Worm (Caenorhabditis elegans) whole organism, late embryonic: ENCODE results near the gene Y38F1A.7.

Experiments
- C08G9.2 ChIP-seq: sonication (generic microtip); optimal IDR thresholded peaks from 2 replicates; lab custom pipeline; 2016; ENCODE audit warnings: mild to moderate bottlenecking, missing genetic modification characterization, moderate library complexity, missing compliant biosample characterization
- F13H6.1 ChIP-seq: sonication (generic microtip); optimal IDR thresholded peaks from 2 replicates; lab custom pipeline; 2016; ENCODE audit warnings: missing genetic modification characterization, missing compliant biosample characterization
- K02D7.2 ChIP-seq: sonication (generic microtip); optimal IDR thresholded peaks from 2 replicates; lab custom pipeline; 2017; ENCODE audit warnings: mild to moderate bottlenecking, missing genetic modification characterization, missing compliant biosample characterization
- T23F11.4 ChIP-seq: fragments of 200-800 bp; sonication (Bioruptor generic); optimal IDR thresholded peaks from 2 replicates; lab custom pipeline; 2018; ENCODE audit warnings: mild to moderate bottlenecking, missing genetic modification characterization, missing compliant biosample characterization
- ceh-14 ChIP-seq: sonication (generic microtip); optimal IDR thresholded peaks from 2 replicates; lab custom pipeline; 2016; ENCODE audit warnings: missing genotype, missing genetic modification characterization, missing compliant biosample characterization
- ceh-18 ChIP-seq: sonication (generic microtip); optimal IDR thresholded peaks from 2 replicates; lab custom pipeline; 2016; ENCODE audit warnings: missing genetic modification characterization, missing compliant biosample characterization
- ceh-19 ChIP-seq: fragments of 200-800 bp; sonication (Bioruptor generic); optimal IDR thresholded peaks from 2 replicates; lab custom pipeline; 2018; ENCODE audit warnings: mild to moderate bottlenecking, missing genetic modification characterization, missing compliant biosample characterization
- ceh-2 ChIP-seq: sonication (generic microtip); optimal IDR thresholded peaks from 2 replicates; lab custom pipeline; 2016; ENCODE audit warnings: missing genotype, missing genetic modification characterization, missing compliant biosample characterization
- ceh-30 ChIP-seq: fragments of 150-350 bp; optimal IDR thresholded peaks from 2 replicates; lab custom pipeline; 2014; ENCODE audit warnings: missing biosample characterization, missing genetic modification characterization
- ceh-31 ChIP-seq: sonication (generic microtip); optimal IDR thresholded peaks from 2 replicates; lab custom pipeline; 2016; ENCODE audit warnings: missing genetic modification characterization, missing compliant biosample characterization
- ceh-45 ChIP-seq: fragments of 200-800 bp; sonication (Bioruptor generic); IDR thresholded peaks from 2 replicates; pipeline ENCODE4 v1.3.6; 2022; ENCODE audit warnings: missing genetic modification reagents, missing genetic modification characterization, missing compliant biosample characterization
- ceh-48 ChIP-seq: sonication (generic microtip); optimal IDR thresholded peaks from 2 replicates; lab custom pipeline; 2016; ENCODE audit warnings: missing genetic modification characterization, inconsistent platforms, missing compliant biosample characterization
- ceh-9 ChIP-seq: sonication (generic microtip); optimal IDR thresholded peaks from 2 replicates; lab custom pipeline; 2016; ENCODE audit warnings: mild to moderate bottlenecking, missing genetic modification characterization, inconsistent platforms, missing compliant biosample characterization
- elt-2 ChIP-seq: sonication (generic microtip); optimal IDR thresholded peaks from 2 replicates; lab custom pipeline; 2016; ENCODE audit warnings: missing genetic modification reagents, missing genetic modification characterization, missing compliant biosample characterization
- ets-4 ChIP-seq: sonication (generic microtip); optimal IDR thresholded peaks from 2 replicates; lab custom pipeline; 2016; ENCODE audit warnings: missing genetic modification characterization, missing compliant biosample characterization
- fkh-10 ChIP-seq: fragments of 150-350 bp; optimal IDR thresholded peaks from 2 replicates; lab custom pipeline; 2014; ENCODE audit warnings: missing biosample characterization, missing genetic modification reagents, missing genetic modification characterization
- hlh-30 ChIP-seq: sonication (generic microtip); optimal IDR thresholded peaks from 2 replicates; lab custom pipeline; 2017; ENCODE audit warnings: antibody characterized with exemption, missing genetic modification characterization, missing compliant biosample characterization; ENCODE audit not compliant: insufficient read depth
- hlh-6 ChIP-seq: sonication (generic microtip); optimal IDR thresholded peaks from 2 replicates; lab custom pipeline; 2016; ENCODE audit warnings: missing genotype, missing genetic modification characterization, missing compliant biosample characterization
- hlh-8 ChIP-seq: sonication (generic microtip); optimal IDR thresholded peaks from 2 replicates; lab custom pipeline; 2016; ENCODE audit warnings: missing genotype, missing genetic modification characterization, missing compliant biosample characterization
- lin-11 ChIP-seq: fragments of 200-800 bp; sonication (Bioruptor generic); optimal IDR thresholded peaks from 2 replicates; lab custom pipeline; 2018; ENCODE audit warnings: mild to moderate bottlenecking, missing genetic modification characterization, missing compliant biosample characterization
- madf-2 ChIP-seq: sonication (generic microtip); optimal IDR thresholded peaks from 2 replicates; lab custom pipeline; 2017; ENCODE audit warnings: missing genetic modification characterization, missing compliant biosample characterization
- mec-3 ChIP-seq: sonication (generic microtip); optimal IDR thresholded peaks from 2 replicates; lab custom pipeline; 2016; ENCODE audit warnings: borderline replicate concordance, missing genetic modification characterization, missing compliant biosample characterization
- nhr-11 ChIP-seq: fragments of 150-350 bp; optimal IDR thresholded peaks from 2 replicates; lab custom pipeline; 2014; ENCODE audit warnings: missing biosample characterization, missing genetic modification characterization
- npax-4 ChIP-seq: sonication (generic microtip); optimal IDR thresholded peaks from 2 replicates; lab custom pipeline; 2016; ENCODE audit warnings: missing genetic modification characterization, missing compliant biosample characterization
- odd-2 ChIP-seq: sonication (generic microtip); optimal IDR thresholded peaks from 2 replicates; lab custom pipeline; 2017; ENCODE audit warnings: antibody characterized with exemption, mild to moderate bottlenecking, missing genetic modification characterization, missing compliant biosample characterization
- pag-3 ChIP-seq: sonication (generic microtip); optimal IDR thresholded peaks from 2 replicates; lab custom pipeline; 2016; ENCODE audit warnings: missing compliant biosample characterization, missing genetic modification characterization, borderline replicate concordance
- ref-2 ChIP-seq: sonication (generic microtip); optimal IDR thresholded peaks from 2 replicates; lab custom pipeline; 2016; ENCODE audit warnings: missing genetic modification characterization, missing compliant biosample characterization
- sox-2 ChIP-seq: fragments of 200-800 bp; sonication (Bioruptor generic); IDR thresholded peaks from 2 replicates; pipeline ENCODE4 v1.3.6; 2022; ENCODE audit warnings: missing genetic modification reagents, missing genetic modification characterization, missing compliant biosample characterization
- sox-4 ChIP-seq: sonication (generic microtip); optimal IDR thresholded peaks from 2 replicates; lab custom pipeline; 2017; ENCODE audit warnings: mild to moderate bottlenecking, missing genetic modification characterization, inconsistent platforms, missing compliant biosample characterization
- syd-9 ChIP-seq: sonication (generic microtip); optimal IDR thresholded peaks from 2 replicates; lab custom pipeline; 2016; ENCODE audit warnings: mild to moderate bottlenecking, missing genetic modification characterization, moderate library complexity, missing compliant biosample characterization
- tbx-2 ChIP-seq: sonication (generic microtip); optimal IDR thresholded peaks from 2 replicates; lab custom pipeline; 2016; ENCODE audit warnings: missing genetic modification characterization, missing compliant biosample characterization
- ttx-3 ChIP-seq: sonication (generic microtip); optimal IDR thresholded peaks from 2 replicates; lab custom pipeline; 2016; ENCODE audit warnings: missing genetic modification reagents, missing genetic modification characterization, missing compliant biosample characterization
- unc-42 ChIP-seq: sonication (generic microtip); optimal IDR thresholded peaks from 2 replicates; lab custom pipeline; 2016; ENCODE audit warnings: missing genotype, missing genetic modification characterization, missing compliant biosample characterization
- unc-55 ChIP-seq: sonication (generic microtip); optimal IDR thresholded peaks from 2 replicates; lab custom pipeline; 2017; ENCODE audit warnings: missing biosample characterization, missing genetic modification reagents, missing genetic modification characterization
- unc-86 ChIP-seq: sonication (generic microtip); optimal IDR thresholded peaks from 2 replicates; lab custom pipeline; 2016; ENCODE audit warnings: missing genetic modification characterization, missing compliant biosample characterization
- zip-5 ChIP-seq: sonication (generic microtip); optimal IDR thresholded peaks from 2 replicates; lab custom pipeline; 2016; ENCODE audit warnings: missing genetic modification characterization, missing compliant biosample characterization
- ztf-16 ChIP-seq: sonication (generic microtip); optimal IDR thresholded peaks from 2 replicates; lab custom pipeline; 2017; ENCODE audit warnings: missing genetic modification characterization, missing compliant biosample characterization

Y38F1A.7 gene

ce11 chrII:13022555-13022954, 25.0 kb upstream of the Y38F1A.7 start:
- TF ChIP-seq odd-2 (tag; lab: Kevin White, UChicago) (no peak), ceh-19 (no peak), T23F11.4 (GFP tag; lab: Kevin White, UChicago) (no peak), syd-9 (no peak), ceh-9 (no peak), hlh-8 (no peak), ets-4 (no peak), unc-42 (tag; lab: Kevin White, UChicago) (no peak), fkh-10 (GFP tag; lab: Kevin White, UChicago) (no peak), unc-55 (GFP tag; lab: Kevin White, UChicago) (no peak), elt-2 (tag; lab: Kevin White, UChicago) (no peak), ceh-45 (GFP tag; lab: Robert Waterston, UW) (no peak)

ce11 chrII:13016381-13016780, 18.8 kb upstream of the Y38F1A.7 start:
- peak; percentile 40 for TF ChIP-seq ceh-31 (tag; lab: Kevin White, UChicago)
- peak; percentile 59 for TF ChIP-seq sox-2
- TF ChIP-seq ref-2 (tag; lab: Kevin White, UChicago): peak; percentile 8
- TF ChIP-seq tbx-2: peak; percentile 47
- TF ChIP-seq ceh-2 (tag; lab: Kevin White, UChicago): peak; percentile 32
- TF ChIP-seq ceh-18 (tag; lab: Kevin White, UChicago): peak; percentile 49

- TF ChIP-seq pag-3 (tag; lab: Kevin White, UChicago) (no peak), nhr-11 (no peak)
- TF ChIP-seq, all 69 proteins: peak for 0
These were observed 16.4 kb upstream of the Y38F1A.7 start, which contains the start of gene F18A11.5 for ce11 chrII:13013966-13014365. TSS of gene F18A11.5 (minus strand) at chrII:13014286.

- TF ChIP-seq zip-5 (tag; lab: Kevin White, UChicago) (no peak), sox-2 (no peak), odd-2 (tag; lab: Kevin White, UChicago) (no peak), F13H6.1 (tag; lab: Kevin White, UChicago) (no peak), ztf-16 (tag; lab: Kevin White, UChicago) (no peak), C08G9.2 (no peak), hlh-6 (tag; lab: Kevin White, UChicago) (no peak), unc-86 (tag; lab: Kevin White, UChicago) (no peak), fkh-10 (GFP tag; lab: Kevin White, UChicago) (no peak), hlh-30 (tag; lab: Kevin White, UChicago) (peak; percentile 7), mec-3 (tag; lab: Kevin White, UChicago) (no peak), madf-2 (tag; lab: Kevin White, UChicago) (no peak), ttx-3 (no peak), ref-2 (tag; lab: Kevin White, UChicago) (peak; percentile 31), npax-4 (tag; lab: Kevin White, UChicago) (no peak), T23F11.4 (GFP tag; lab: Kevin White, UChicago) (no peak), K02D7.2 (tag; lab: Kevin White, UChicago) (no peak), pag-3 (tag; lab: Kevin White, UChicago) (no peak), ceh-14 (tag; lab: Kevin White, UChicago) (peak; percentile 9), lin-11 (tag; lab: Kevin White, UChicago) (no peak), unc-42 (tag; lab: Kevin White, UChicago) (peak; percentile 14), ceh-48 (tag; lab: Kevin White, UChicago) (no peak), sox-4 (tag; lab: Kevin White, UChicago) (no peak), ceh-31 (tag; lab: Kevin White, UChicago) (peak; percentile 52), ceh-30 (tag; lab: Kevin White, UChicago) (no peak)
These were observed 15.1 kb upstream of the Y38F1A.7 start for ce11 chrII:13012684-13013083.
